Worm (Caenorhabditis elegans): ENCODE results near the gene ddr-2.

ce11 chrX:3296182-3296581, 18.9 kb upstream of the ddr-2 start, which contains the start of gene K09C4.2:
- TF ChIP-seq lin-39 (tag; optimal IDR thresholded peaks at IDR 0.05): no peak
- no peak for TF ChIP-seq ZK546.5 (tag; optimal IDR thresholded peaks at IDR 0.05)
- TF ChIP-seq ceh-82 (tag; optimal IDR thresholded peaks at IDR 0.05): no peak
- no peak for TF ChIP-seq ama-1 (optimal IDR thresholded peaks at IDR 0.05)

All from whole organism, L4 larva.